Worm (Caenorhabditis elegans): Measurements from ENCODE around the gene ZK899.2.

DNA sequence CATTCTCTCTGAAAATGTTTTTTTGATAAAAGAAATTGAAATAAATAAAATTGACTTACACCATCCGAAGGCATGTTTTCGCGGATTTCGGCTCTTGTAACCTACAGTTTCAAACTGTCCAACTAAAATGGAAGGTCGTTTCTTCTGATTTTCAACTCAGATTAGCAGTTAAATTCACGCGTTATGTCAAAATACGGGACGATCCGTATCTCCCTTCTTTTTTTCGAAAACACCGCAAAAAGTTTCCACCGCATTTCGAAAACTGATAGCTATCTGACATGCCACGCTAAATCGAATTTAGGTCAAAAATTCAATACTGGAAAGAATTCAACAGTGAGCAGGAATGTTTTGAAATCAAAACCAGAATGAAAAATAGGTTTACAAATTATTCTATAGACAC lies 6.3 kb upstream of the ZK899.2 start, which contains the start of gene tba-8:
- TF ChIP-seq flt-1 (GFP tag; IDR thresholded peaks at IDR 0.05), result no peak
- TF ChIP-seq ztf-23 (GFP tag; IDR thresholded peaks at IDR 0.05), result no peak
- TF ChIP-seq ref-1 (GFP tag; conservative IDR thresholded peaks at IDR 0.05), result no peak
